Fruit fly (Drosophila melanogaster): ENCODE measurements around the gene vn.

DNA sequence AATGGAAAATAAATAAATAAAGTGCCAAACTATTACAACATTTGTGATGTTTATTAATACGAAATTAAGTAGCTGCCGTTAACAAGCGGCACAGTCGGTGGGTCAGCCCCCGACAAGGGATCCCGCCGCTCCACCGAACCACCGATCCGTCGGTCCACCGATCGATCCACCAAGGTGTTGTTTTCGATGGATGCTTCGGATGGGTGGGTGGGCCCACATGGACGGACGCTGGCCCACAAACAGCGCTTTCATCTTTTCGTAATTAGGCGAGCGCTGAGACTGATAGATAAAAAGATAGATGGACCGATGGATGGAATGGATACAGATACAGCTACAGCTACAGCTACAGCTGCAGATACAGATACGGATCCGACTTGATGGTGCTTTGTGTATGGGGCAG, 17.2 kb downstream of the vn start:
- no peak for TF ChIP-seq psq (optimal IDR thresholded peaks at IDR 0.05)
- no peak for TF ChIP-seq EcR (GFP tag; optimal IDR thresholded peaks at IDR 0.05)

All from whole organism.